Fruit fly (Drosophila melanogaster) whole organism, embryonic: ENCODE measurements around the gene gammaCOP.

Experiments
- Asciz ChIP-seq: fragments of 200-800 bp; sonication (Bioruptor generic); optimal IDR thresholded peaks from 2 replicates; lab custom pipeline; 2017; ENCODE audit warnings: missing biosample characterization, mild to moderate bottlenecking, missing genetic modification characterization, missing genetic modification reagents
- CG1024 ChIP-seq: fragments of 200-800 bp; sonication (Bioruptor generic); IDR thresholded peaks from 2 replicates; pipeline ENCODE4 v1.3.6; 2022; ENCODE audit warnings: missing biosample characterization, missing genetic modification characterization
- CG10267 ChIP-seq: fragments of 200-800 bp; sonication (Bioruptor generic); optimal IDR thresholded peaks from 2 replicates; lab custom pipeline; 2018; ENCODE audit warnings: missing biosample characterization, mild to moderate bottlenecking, missing genetic modification characterization, moderate library complexity
- CG10366 ChIP-seq: fragments of 200-800 bp; sonication (Bioruptor generic); IDR thresholded peaks from 2 replicates; pipeline ENCODE4 v1.3.6; 2022; ENCODE audit warnings: missing biosample characterization, missing genetic modification characterization
- CG10462 ChIP-seq: fragments of 200-800 bp; sonication (Bioruptor generic); optimal IDR thresholded peaks from 2 replicates; lab custom pipeline; 2016; ENCODE audit warnings: missing biosample characterization, missing genetic modification characterization
- CG12071 ChIP-seq: fragments of 200-800 bp; sonication (Bioruptor generic); optimal IDR thresholded peaks from 3 replicates; lab custom pipeline; 2018; ENCODE audit warnings: missing biosample characterization, mild to moderate bottlenecking, missing genetic modification characterization
- CG12219 ChIP-seq: fragments of 200-800 bp; sonication (Bioruptor generic); optimal IDR thresholded peaks from 3 replicates; lab custom pipeline; 2018; ENCODE audit warnings: missing biosample characterization, mild to moderate bottlenecking, missing genetic modification characterization
- CG13123 ChIP-seq: fragments of 200-800 bp; sonication (Bioruptor generic); optimal IDR thresholded peaks from 2 replicates; lab custom pipeline; 2016; ENCODE audit warnings: missing biosample characterization, missing genetic modification characterization
- CG13894 ChIP-seq: fragments of 200-800 bp; sonication (Bioruptor generic); optimal IDR thresholded peaks from 3 replicates; lab custom pipeline; 2018; ENCODE audit warnings: missing biosample characterization, mild to moderate bottlenecking, missing genetic modification characterization, moderate library complexity
- CG15269 ChIP-seq: fragments of 200-800 bp; sonication (Bioruptor generic); optimal IDR thresholded peaks from 2 replicates; lab custom pipeline; 2018; ENCODE audit warnings: missing biosample characterization, mild to moderate bottlenecking, missing genetic modification characterization, moderate library complexity
- CG17802 ChIP-seq: fragments of 200-800 bp; sonication (Bioruptor generic); optimal IDR thresholded peaks from 2 replicates; lab custom pipeline; 2018; ENCODE audit warnings: missing biosample characterization, mild to moderate bottlenecking, missing genetic modification characterization, moderate library complexity
- CG18476 ChIP-seq: fragments of 200-800 bp; sonication (Bioruptor generic); optimal IDR thresholded peaks from 2 replicates; lab custom pipeline; 2016; ENCODE audit warnings: missing biosample characterization, mild to moderate bottlenecking, missing genetic modification characterization
- CG3163 ChIP-seq: fragments of 200-800 bp; sonication (Bioruptor generic); optimal IDR thresholded peaks from 3 replicates; lab custom pipeline; 2016; ENCODE audit warnings: missing biosample characterization, missing genetic modification characterization
- CG34422 ChIP-seq: fragments of 200-800 bp; sonication (Bioruptor generic); IDR thresholded peaks from 3 replicates; pipeline ENCODE4 v1.3.6; 2022; ENCODE audit warnings: missing biosample characterization, missing genetic modification characterization
- CG4730 ChIP-seq: fragments of 200-800 bp; sonication (Bioruptor generic); IDR thresholded peaks from 2 replicates; pipeline ENCODE4 v1.3.6; 2022; ENCODE audit warnings: missing biosample characterization, missing genetic modification characterization
- CG6854 ChIP-seq: fragments of 200-800 bp; sonication (Bioruptor generic); optimal IDR thresholded peaks from 3 replicates; lab custom pipeline; 2017; ENCODE audit warnings: missing biosample characterization, mild to moderate bottlenecking, missing genetic modification characterization
- CG7372 ChIP-seq: fragments of 200-800 bp; sonication (Bioruptor generic); IDR thresholded peaks from 2 replicates; pipeline ENCODE4 v1.3.6; 2022; ENCODE audit warnings: missing biosample characterization, missing genetic modification characterization
- CG7963 ChIP-seq: fragments of 200-800 bp; sonication (Bioruptor generic); IDR thresholded peaks from 3 replicates; pipeline ENCODE4 v1.3.6; 2022; ENCODE audit warnings: missing biosample characterization, missing genetic modification characterization; ENCODE audit not compliant: partially characterized antibody
- CG8924 ChIP-seq: fragments of 200-800 bp; optimal IDR thresholded peaks from 3 replicates; lab custom pipeline; 2019; ENCODE audit warnings: missing biosample characterization, mild to moderate bottlenecking, missing genetic modification characterization, moderate library complexity
- CG9215 ChIP-seq: fragments of 200-800 bp; sonication (Bioruptor generic); IDR thresholded peaks from 2 replicates; pipeline ENCODE4 v1.3.6; 2022; ENCODE audit warnings: missing biosample characterization, missing genetic modification characterization
- CG9437 ChIP-seq: fragments of 200-800 bp; sonication (Bioruptor generic); optimal IDR thresholded peaks from 2 replicates; lab custom pipeline; 2018; ENCODE audit warnings: missing biosample characterization, mild to moderate bottlenecking, missing genetic modification characterization
- CG9727 ChIP-seq: fragments of 200-800 bp; sonication (Bioruptor generic); optimal IDR thresholded peaks from 3 replicates; lab custom pipeline; 2017; ENCODE audit warnings: missing biosample characterization, mild to moderate bottlenecking, missing genetic modification characterization
- CG9817 ChIP-seq: fragments of 200-800 bp; sonication (Bioruptor generic); optimal IDR thresholded peaks from 2 replicates; lab custom pipeline; 2018; ENCODE audit warnings: missing biosample characterization, mild to moderate bottlenecking, missing genetic modification characterization, moderate library complexity
- CG9876 ChIP-seq: fragments of 200-800 bp; sonication (Bioruptor generic); optimal IDR thresholded peaks from 2 replicates; lab custom pipeline; 2016; ENCODE audit warnings: missing biosample characterization, missing genetic modification characterization
- CoRest ChIP-seq: fragments of 200-800 bp; sonication (Bioruptor generic); optimal IDR thresholded peaks from 3 replicates; lab custom pipeline; 2018; ENCODE audit warnings: missing biosample characterization, mild to moderate bottlenecking, missing genetic modification characterization, moderate library complexity
- D ChIP-seq, 2 experiments: fragments of 200-800 bp in 1 of 2; fragments of >200 bp in 1 of 2; sonication (Bioruptor generic) in 1 of 2; optimal IDR thresholded peaks; 2 replicates in 1 of 2; 3 replicates in 1 of 2; lab custom pipeline; 2017; ENCODE audit warnings: mild to moderate bottlenecking in 1 of 2, missing biosample characterization in 1 of 2, missing genetic modification characterization in 1 of 2, missing genetic modification reagents in 1 of 2
- D19A ChIP-seq: fragments of 200-800 bp; optimal IDR thresholded peaks from 3 replicates; lab custom pipeline; 2019; ENCODE audit warnings: missing biosample characterization, mild to moderate bottlenecking, missing genetic modification characterization, moderate library complexity
- Dek ChIP-seq: fragments of 200-800 bp; sonication (Bioruptor generic); optimal IDR thresholded peaks from 3 replicates; lab custom pipeline; 2019; ENCODE audit warnings: missing biosample characterization, mild to moderate bottlenecking, missing genetic modification characterization, moderate library complexity
- Doc3 ChIP-seq: fragments of 200-800 bp; sonication (Bioruptor generic); IDR thresholded peaks from 3 replicates; pipeline ENCODE4 v1.3.6; 2022; ENCODE audit warnings: missing biosample characterization, missing genetic modification characterization; ENCODE audit not compliant: partially characterized antibody
- Drgx ChIP-seq: fragments of 200-800 bp; sonication (Bioruptor generic); IDR thresholded peaks from 2 replicates; pipeline ENCODE4 v1.3.6; 2022; ENCODE audit warnings: missing biosample characterization, missing genetic modification characterization
- E2f1 ChIP-seq: fragments of 200-800 bp; sonication (Bioruptor generic); IDR thresholded peaks from 2 replicates; pipeline ENCODE4 v1.3.6; 2022; ENCODE audit warnings: missing biosample characterization, missing genetic modification characterization
- Eip74EF ChIP-seq, 2 experiments: fragments of 200-800 bp in 1 of 2; fragments of >200 bp in 1 of 2; sonication (Bioruptor generic) in 1 of 2; optimal IDR thresholded peaks; 2 replicates each; lab custom pipeline; 2017 to 2019; ENCODE audit warnings: missing biosample characterization in 2 of 2, missing genetic modification characterization in 2 of 2, mild to moderate bottlenecking in 1 of 2, moderate library complexity in 1 of 2
- HLH3B ChIP-seq: fragments of 200-800 bp; sonication (Bioruptor generic); IDR thresholded peaks from 2 replicates; pipeline ENCODE4 v1.3.6; 2022; ENCODE audit warnings: missing biosample characterization, missing genetic modification characterization
- NFAT ChIP-seq: fragments of 200-800 bp; sonication (Bioruptor generic); IDR thresholded peaks from 2 replicates; pipeline ENCODE4 v1.3.6; 2022; ENCODE audit warnings: missing biosample characterization, missing genetic modification characterization
- Spps ChIP-seq: fragments of 200-800 bp; sonication (Bioruptor generic); optimal IDR thresholded peaks from 2 replicates; lab custom pipeline; 2018; ENCODE audit warnings: missing biosample characterization, mild to moderate bottlenecking, missing genetic modification characterization
- Tbp ChIP-seq: fragments of >200 bp; optimal IDR thresholded peaks from 2 replicates; lab custom pipeline; 2018; ENCODE audit warnings: missing biosample characterization, missing genetic modification characterization
- YL-1 ChIP-seq: fragments of 200-800 bp; sonication (Bioruptor generic); optimal IDR thresholded peaks from 3 replicates; lab custom pipeline; 2017; ENCODE audit warnings: missing biosample characterization, mild to moderate bottlenecking, missing genetic modification characterization
- bab2 ChIP-seq: fragments of 200-800 bp; sonication (Bioruptor generic); optimal IDR thresholded peaks from 2 replicates; lab custom pipeline; 2016; ENCODE audit warnings: missing biosample characterization, missing genetic modification characterization
- bbx ChIP-seq: fragments of 200-800 bp; sonication (Bioruptor generic); IDR thresholded peaks from 2 replicates; pipeline ENCODE4 v1.3.6; 2022; ENCODE audit warnings: missing biosample characterization, missing genetic modification characterization; ENCODE audit not compliant: partially characterized antibody
- ci ChIP-seq: fragments of 200-800 bp; sonication (Bioruptor generic); IDR thresholded peaks from 3 replicates; pipeline ENCODE4 v1.3.6; 2022; ENCODE audit warnings: missing biosample characterization, missing genetic modification characterization
- croc ChIP-seq: fragments of 200-800 bp; sonication (Bioruptor generic); conservative IDR thresholded peaks from 3 replicates; pipeline ENCODE4 v1.3.6; 2022; ENCODE audit warnings: missing biosample characterization, missing genetic modification characterization
- dmrt99B ChIP-seq: fragments of 200-800 bp; sonication (Bioruptor generic); optimal IDR thresholded peaks from 2 replicates; lab custom pipeline; 2018; ENCODE audit warnings: missing biosample characterization, mild to moderate bottlenecking, missing genetic modification characterization, moderate library complexity
- eve ChIP-seq, 2 experiments: fragments of >200 bp; optimal IDR thresholded peaks; 2 replicates each; lab custom pipeline; 2017; ENCODE audit warnings: missing biosample characterization in 2 of 2, missing genetic modification characterization in 2 of 2
- gfzf ChIP-seq: fragments of 200-800 bp; sonication (Bioruptor generic); optimal IDR thresholded peaks from 2 replicates; lab custom pipeline; 2016; ENCODE audit warnings: missing biosample characterization, mild to moderate bottlenecking, missing genetic modification characterization, moderate library complexity
- grau ChIP-seq: fragments of 200-800 bp; optimal IDR thresholded peaks from 3 replicates; lab custom pipeline; 2019; ENCODE audit warnings: missing biosample characterization, mild to moderate bottlenecking, missing genetic modification characterization, moderate library complexity
- her ChIP-seq: fragments of 200-800 bp; sonication (Bioruptor generic); optimal IDR thresholded peaks from 2 replicates; lab custom pipeline; 2016; ENCODE audit warnings: missing biosample characterization, missing genetic modification characterization
- inv ChIP-seq: fragments of 200-800 bp; sonication (Bioruptor generic); IDR thresholded peaks from 2 replicates; pipeline ENCODE4 v1.3.6; 2022; ENCODE audit warnings: missing biosample characterization, missing genetic modification characterization; ENCODE audit not compliant: partially characterized antibody
- jigr1 ChIP-seq: fragments of 200-800 bp; sonication (Bioruptor generic); IDR thresholded peaks from 3 replicates; pipeline ENCODE4 v1.3.6; 2022; ENCODE audit warnings: missing biosample characterization, missing genetic modification characterization
- knrl ChIP-seq: fragments of 200-800 bp; sonication (Bioruptor generic); IDR thresholded peaks from 3 replicates; pipeline ENCODE4 v1.3.6; 2022; ENCODE audit warnings: missing biosample characterization, missing genetic modification characterization; ENCODE audit not compliant: partially characterized antibody
- sima ChIP-seq: fragments of 200-800 bp; sonication (Bioruptor generic); optimal IDR thresholded peaks from 2 replicates; lab custom pipeline; 2016; ENCODE audit warnings: missing biosample characterization, missing genetic modification characterization
- trh ChIP-seq: fragments of 200-800 bp; sonication (Bioruptor generic); optimal IDR thresholded peaks from 2 replicates; lab custom pipeline; 2016; ENCODE audit warnings: missing biosample characterization, missing genetic modification characterization

The gammaCOP gene

dm6 chr3R:31571885-31572292 is at the start of gene gammaCOP (continued):
- TF ChIP-seq Asciz (GFP tag; lab: Kevin White, UChicago) = no peak
- peak; percentile 81 for TF ChIP-seq bbx (GFP tag; lab: Robert Waterston, UW)
- TF ChIP-seq CG17802 (tag; lab: Kevin White, UChicago) = no peak
- no peak for TF ChIP-seq CG9215
- no peak for TF ChIP-seq CG4730 (GFP tag; lab: Robert Waterston, UW)
- no peak for TF ChIP-seq dmrt99B
- no peak for TF ChIP-seq CG10462 (GFP tag; lab: Kevin White, UChicago)
- no peak for TF ChIP-seq CG9437 (GFP tag; lab: Kevin White, UChicago)
- TF ChIP-seq knrl (GFP tag; lab: Robert Waterston, UW) = peak; percentile 90
- no peak for TF ChIP-seq D19A (tag; lab: Kevin White, UChicago)
- no peak for TF ChIP-seq CG9817 (tag; lab: Kevin White, UChicago)
- no peak for TF ChIP-seq CG3163
- no peak for TF ChIP-seq CG7372 (GFP tag; lab: Robert Waterston, UW)
- no peak for TF ChIP-seq CG10267 (tag; lab: Kevin White, UChicago)
- TF ChIP-seq bab2 (GFP tag; lab: Kevin White, UChicago) = peak; percentile 31
- TF ChIP-seq CG8924 = no peak
- no peak for TF ChIP-seq D (optimal IDR thresholded peaks at IDR 0.05; lab: Kevin White, UChicago)
- TF ChIP-seq D (GFP tag; optimal IDR thresholded peaks at IDR 0.05; lab: Kevin White, UChicago) = no peak
- TF ChIP-seq Spps (tag; lab: Kevin White, UChicago) = peak; percentile 16
- TF ChIP-seq Drgx = no peak
- TF ChIP-seq trh (GFP tag; lab: Kevin White, UChicago) = no peak
- peak; percentile 15 for TF ChIP-seq her (GFP tag; lab: Kevin White, UChicago)
- peak; percentile 92 for TF ChIP-seq Doc3 (GFP tag; lab: Robert Waterston, UW)
- TF ChIP-seq sima (GFP tag; lab: Kevin White, UChicago) = no peak
- TF ChIP-seq CG12071 = no peak
- no peak for TF ChIP-seq CG34422 (GFP tag; lab: Robert Waterston, UW)
- TF ChIP-seq HLH3B = no peak
- no peak for TF ChIP-seq CG13894 (tag; lab: Kevin White, UChicago)
- TF ChIP-seq NFAT (GFP tag; lab: Robert Waterston, UW) = no peak
- TF ChIP-seq Eip74EF (GFP tag; optimal IDR thresholded peaks at IDR 0.05; lab: Kevin White, UChicago) = no peak
- peak; percentile 85 for TF ChIP-seq inv (GFP tag; lab: Robert Waterston, UW)
- no peak for TF ChIP-seq CG9876 (GFP tag; lab: Kevin White, UChicago)
- no peak for TF ChIP-seq CG12219 (GFP tag; lab: Kevin White, UChicago)
- peak; percentile 26 for TF ChIP-seq CoRest (tag; lab: Kevin White, UChicago)
- no peak for TF ChIP-seq jigr1 (GFP tag; lab: Robert Waterston, UW)
- TF ChIP-seq Dek (tag; lab: Kevin White, UChicago) = no peak
- no peak for TF ChIP-seq eve (GFP tag; optimal IDR thresholded peaks at IDR 0.05; lab: Kevin White, UChicago)
- TF ChIP-seq CG6854 (GFP tag; lab: Kevin White, UChicago) = no peak
- peak; percentile 69; the same call in 1 of the 3 replicates for TF ChIP-seq CG7963
- no peak for TF ChIP-seq CG18476
- no peak for TF ChIP-seq CG1024
- TF ChIP-seq CG10366 (GFP tag; lab: Robert Waterston, UW) = no peak
- TF ChIP-seq Tbp (GFP tag; lab: Kevin White, UChicago) = no peak
- no peak for TF ChIP-seq E2f1 (GFP tag; lab: Robert Waterston, UW)
- TF ChIP-seq ci (GFP tag; lab: Robert Waterston, UW) = no peak
- TF ChIP-seq gfzf (GFP tag; lab: Kevin White, UChicago) = peak; percentile 28
- peak; percentile 68 for TF ChIP-seq YL-1 (GFP tag; lab: Kevin White, UChicago)
- no peak for TF ChIP-seq croc (GFP tag; lab: Robert Waterston, UW)
- TF ChIP-seq CG13123 = no peak
- no peak for TF ChIP-seq CG15269 (tag; lab: Kevin White, UChicago)
- peak; percentile 2 for TF ChIP-seq grau
- TF ChIP-seq CG9727 (GFP tag; lab: Kevin White, UChicago) = peak; percentile 9
